Fruit fly (Drosophila melanogaster) whole organism, embryonic: ENCODE data around the gene Drsl1.

Experiments used
- Xbp1 ChIP-seq: fragments of 200-800 bp; sonication (Bioruptor generic); optimal IDR thresholded peaks from 3 replicates; lab custom pipeline; 2016; ENCODE audit warnings: missing biosample characterization, mild to moderate bottlenecking, missing genetic modification characterization
- ac ChIP-seq: fragments of 200-800 bp; sonication (Bioruptor generic); optimal IDR thresholded peaks from 3 replicates; lab custom pipeline; 2017; ENCODE audit warnings: missing biosample characterization, mild to moderate bottlenecking, missing genetic modification characterization
- cas ChIP-seq: fragments of 200-800 bp; sonication (Bioruptor generic); IDR thresholded peaks from 2 replicates; pipeline ENCODE4 v1.3.6; 2022; ENCODE audit warnings: missing biosample characterization, missing genetic modification characterization

DNA sequence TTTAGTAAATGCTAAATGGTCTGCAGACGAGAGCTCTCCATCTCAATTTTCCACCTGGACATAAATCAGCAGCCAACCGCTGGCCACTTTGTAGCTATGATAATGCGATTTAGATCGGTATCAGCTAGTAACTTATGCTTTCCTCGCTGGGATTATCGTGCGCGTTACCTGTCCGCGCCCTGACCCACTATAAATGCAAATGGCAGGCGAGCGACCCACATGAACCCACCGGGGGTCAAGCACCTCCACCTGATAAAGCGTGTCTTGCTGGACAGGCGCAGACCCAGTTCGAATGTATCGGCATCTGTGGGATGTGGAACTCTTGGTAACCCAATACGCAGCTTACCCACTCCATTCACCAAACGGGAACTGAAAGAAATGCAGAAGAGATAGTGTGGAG lies 17.7 kb upstream of the Drsl1 start:
- TF ChIP-seq Xbp1 = no peak
- no peak for TF ChIP-seq cas (GFP tag; lab: Robert Waterston, UW)
- TF ChIP-seq ac = no peak
